Fruit fly (Drosophila melanogaster): Measurements from ENCODE around the gene msl-1.

msl-1 gene

dm6 chr2L:18695404-18695804 is 6.8 kb upstream of the msl-1 start, which contains the start of the genes CG10383 and CG10338 (continued):
- TF ChIP-seq bigmax (GFP tag; optimal IDR thresholded peaks at IDR 0.05) (no peak), CG17912 (GFP tag; optimal IDR thresholded peaks at IDR 0.05) (no peak), zen (tag; optimal IDR thresholded peaks at IDR 0.05) (peak; percentile 50), CG13287 (GFP tag; IDR thresholded peaks at IDR 0.05; ENCODE audit: partially characterized antibody) (peak; percentile 25; the same call in 1 of the 2 replicates), CG9727 (GFP tag; optimal IDR thresholded peaks at IDR 0.05) (peak; percentile 80), Atf3 (GFP tag; optimal IDR thresholded peaks at IDR 0.05) (peak; percentile 89), CG12299 (tag; optimal IDR thresholded peaks at IDR 0.05) (peak; percentile 76), hkb (optimal IDR thresholded peaks at IDR 0.05) (peak; percentile 75), hkb (GFP tag; IDR thresholded peaks at IDR 0.05) (peak; percentile 90), Atf-2 (GFP tag; optimal IDR thresholded peaks at IDR 0.05) (peak; percentile 91), ase (GFP tag; IDR thresholded peaks at IDR 0.05) (peak; percentile 86), CG5180 (GFP tag; optimal IDR thresholded peaks at IDR 0.05) (peak; percentile 25), Hsf (GFP tag; optimal IDR thresholded peaks at IDR 0.05) (peak; percentile 90), CG1602 (GFP tag; optimal IDR thresholded peaks at IDR 0.05) (peak; percentile 84), insv (GFP tag; optimal IDR thresholded peaks at IDR 0.05) (peak in 1 of 2 experiments; percentile 43), CG18619 (GFP tag; optimal IDR thresholded peaks at IDR 0.05) (peak; percentile 70), h (optimal IDR thresholded peaks at IDR 0.05) (no peak), zen2 (GFP tag; IDR thresholded peaks at IDR 0.05; ENCODE audit: partially characterized antibody) (no peak), CG1647 (GFP tag; optimal IDR thresholded peaks at IDR 0.05) (peak; percentile 76), fd102C (GFP tag; optimal IDR thresholded peaks at IDR 0.05) (no peak), CG11456 (GFP tag; IDR thresholded peaks at IDR 0.05) (peak; percentile 93), CG6765 (GFP tag; optimal IDR thresholded peaks at IDR 0.05) (peak; percentile 27), CG12391 (tag; optimal IDR thresholded peaks at IDR 0.05) (peak; percentile 80), CG1233 (GFP tag; optimal IDR thresholded peaks at IDR 0.05) (peak; percentile 41), seq (GFP tag; IDR thresholded peaks at IDR 0.05) (peak; percentile 84), CG3995 (GFP tag; optimal IDR thresholded peaks at IDR 0.05) (peak; percentile 18), onecut (GFP tag; IDR thresholded peaks at IDR 0.05) (peak; percentile 61), tgo (GFP tag; IDR thresholded peaks at IDR 0.05) (peak; percentile 87), H15 (GFP tag; IDR thresholded peaks at IDR 0.05) (peak; percentile 91), knrl (GFP tag; IDR thresholded peaks at IDR 0.05; ENCODE audit: partially characterized antibody) (0 out of 3 replicates have a peak, but pooled peaks have one; percentile 37), dati (GFP tag; IDR thresholded peaks at IDR 0.05) (peak; percentile 78), btn (GFP tag; optimal IDR thresholded peaks at IDR 0.05) (peak; percentile 25), CG4820 (GFP tag; optimal IDR thresholded peaks at IDR 0.05) (peak; percentile 66), CG13775 (GFP tag; optimal IDR thresholded peaks at IDR 0.05) (peak; percentile 81), esg (GFP tag; conservative IDR thresholded peaks at IDR 0.05) (peak; percentile 87), CG11398 (GFP tag; optimal IDR thresholded peaks at IDR 0.05) (peak; percentile 77), wek (GFP tag; optimal IDR thresholded peaks at IDR 0.05) (peak; percentile 13), CoRest (tag; optimal IDR thresholded peaks at IDR 0.05) (peak; percentile 81), crp (GFP tag; optimal IDR thresholded peaks at IDR 0.05) (peak; percentile 100), pb (GFP tag; optimal IDR thresholded peaks at IDR 0.05) (peak; percentile 73), her (GFP tag; optimal IDR thresholded peaks at IDR 0.05) (peak; percentile 89), Tbp (GFP tag; optimal IDR thresholded peaks at IDR 0.05) (no peak), CG10979 (tag; optimal IDR thresholded peaks at IDR 0.05) (peak; percentile 64), CG12236 (GFP tag; optimal IDR thresholded peaks at IDR 0.05) (peak; percentile 79), CG18764 (GFP tag; optimal IDR thresholded peaks at IDR 0.05) (peak; percentile 62), CG12659 (GFP tag; optimal IDR thresholded peaks at IDR 0.05) (peak; percentile 90), Asciz (GFP tag; optimal IDR thresholded peaks at IDR 0.05) (peak; percentile 58), oc (tag; optimal IDR thresholded peaks at IDR 0.05) (peak; percentile 79), yki (optimal IDR thresholded peaks at IDR 0.05) (peak; percentile 76), BtbVII (GFP tag; optimal IDR thresholded peaks at IDR 0.05) (peak; percentile 65), Six4 (GFP tag; optimal IDR thresholded peaks at IDR 0.05) (peak; percentile 75)
